Fruit fly (Drosophila melanogaster) whole organism, prepupa: Measurements from ENCODE around the gene CCAP-R.

Experiments used
- Blimp-1 ChIP-seq: fragments of 200-800 bp; sonication (Bioruptor generic); optimal IDR thresholded peaks from 3 replicates; lab custom pipeline; 2017; ENCODE audit warnings: missing biosample characterization, missing genetic modification characterization, mild to moderate bottlenecking, moderate library complexity, missing genetic modification reagents
- CG10631 ChIP-seq: fragments of 200-800 bp; sonication (Bioruptor generic); optimal IDR thresholded peaks from 2 replicates; lab custom pipeline; 2016; ENCODE audit warnings: missing biosample characterization, missing genetic modification characterization
- CG11294 ChIP-seq: fragments of 200-800 bp; sonication (Bioruptor generic); IDR thresholded peaks from 2 replicates; pipeline ENCODE4 v1.3.6; 2022; ENCODE audit warnings: missing biosample characterization, missing genetic modification characterization
- CG16779 ChIP-seq: fragments of 200-800 bp; sonication (Bioruptor generic); optimal IDR thresholded peaks from 3 replicates; lab custom pipeline; 2017; ENCODE audit warnings: missing biosample characterization, mild to moderate bottlenecking, missing genetic modification characterization
- CG32006 ChIP-seq: fragments of 200-800 bp; sonication (Bioruptor generic); optimal IDR thresholded peaks from 3 replicates; lab custom pipeline; 2017; ENCODE audit warnings: missing biosample characterization, mild to moderate bottlenecking, missing genetic modification characterization
- CG4318 ChIP-seq: fragments of 200-800 bp; sonication (Bioruptor generic); optimal IDR thresholded peaks from 3 replicates; lab custom pipeline; 2017; ENCODE audit warnings: missing biosample characterization, mild to moderate bottlenecking, missing genetic modification characterization
- CG6163 ChIP-seq: fragments of 200-800 bp; sonication (Bioruptor generic); IDR thresholded peaks from 3 replicates; pipeline ENCODE4 v1.3.6; 2022; ENCODE audit warnings: missing biosample characterization, missing genetic modification characterization
- CG6276 ChIP-seq: fragments of 200-800 bp; sonication (Bioruptor generic); optimal IDR thresholded peaks from 2 replicates; lab custom pipeline; 2017; ENCODE audit warnings: missing biosample characterization, mild to moderate bottlenecking, missing genetic modification characterization
- CG6854 ChIP-seq: fragments of 200-800 bp; sonication (Bioruptor generic); optimal IDR thresholded peaks from 2 replicates; lab custom pipeline; 2017; ENCODE audit warnings: missing biosample characterization, mild to moderate bottlenecking, missing genetic modification characterization
- CG8119 ChIP-seq: fragments of 200-800 bp; sonication (Bioruptor generic); IDR thresholded peaks from 3 replicates; pipeline ENCODE4 v1.3.6; 2022; ENCODE audit warnings: missing biosample characterization, missing genetic modification characterization
- CG8319 ChIP-seq: fragments of 200-800 bp; sonication (Bioruptor generic); optimal IDR thresholded peaks from 3 replicates; lab custom pipeline; 2016; ENCODE audit warnings: missing biosample characterization, missing genetic modification characterization
- Eip75B ChIP-seq: fragments of 200-800 bp; sonication (Bioruptor generic); optimal IDR thresholded peaks from 3 replicates; lab custom pipeline; 2016; ENCODE audit warnings: missing biosample characterization, missing genetic modification characterization
- Eip78C ChIP-seq: fragments of 200-800 bp; sonication (Bioruptor generic); peaks from one replicate; lab custom pipeline; 2016; ENCODE audit warnings: missing biosample characterization, missing genetic modification characterization
- Eip93F ChIP-seq: fragments of 200-800 bp; sonication (Bioruptor generic); optimal IDR thresholded peaks from 2 replicates; lab custom pipeline; 2016; ENCODE audit warnings: missing biosample characterization, mild to moderate bottlenecking, missing genetic modification characterization
- Ets21C ChIP-seq: fragments of 200-800 bp; sonication (Bioruptor generic); optimal IDR thresholded peaks from 3 replicates; lab custom pipeline; 2016; ENCODE audit warnings: missing biosample characterization, missing genetic modification characterization
- Ets96B ChIP-seq: fragments of 200-800 bp; optimal IDR thresholded peaks from 2 replicates; lab custom pipeline; 2019; ENCODE audit warnings: missing biosample characterization, mild to moderate bottlenecking, missing genetic modification characterization, moderate library complexity
- Hr4 ChIP-seq: fragments of 200-800 bp; sonication (Bioruptor generic); optimal IDR thresholded peaks from 3 replicates; lab custom pipeline; 2016; ENCODE audit warnings: missing biosample characterization, missing genetic modification characterization
- Lpt ChIP-seq: fragments of 200-800 bp; sonication (Bioruptor generic); optimal IDR thresholded peaks from 3 replicates; lab custom pipeline; 2016; ENCODE audit warnings: missing biosample characterization, missing genetic modification characterization
- Met ChIP-seq: fragments of 200-800 bp; sonication (Bioruptor generic); optimal IDR thresholded peaks from 3 replicates; lab custom pipeline; 2016; ENCODE audit warnings: missing biosample characterization, missing genetic modification characterization
- Sox14 ChIP-seq: fragments of 200-800 bp; sonication (Bioruptor generic); optimal IDR thresholded peaks from 3 replicates; lab custom pipeline; 2016; ENCODE audit warnings: missing biosample characterization, missing genetic modification characterization
- achi ChIP-seq: fragments of 200-800 bp; sonication (Bioruptor generic); optimal IDR thresholded peaks from 3 replicates; lab custom pipeline; 2016; ENCODE audit warnings: missing biosample characterization, missing genetic modification characterization
- dac ChIP-seq: fragments of 200-800 bp; sonication (Bioruptor generic); optimal IDR thresholded peaks from 2 replicates; lab custom pipeline; 2017; ENCODE audit warnings: missing biosample characterization, mild to moderate bottlenecking, missing genetic modification characterization
- dsx ChIP-seq: fragments of 200-800 bp; optimal IDR thresholded peaks from 3 replicates; lab custom pipeline; 2019; ENCODE audit warnings: missing biosample characterization, mild to moderate bottlenecking, missing genetic modification characterization, moderate library complexity; ENCODE audit not compliant: poor library complexity, severe bottlenecking
- eg ChIP-seq: fragments of 200-800 bp; sonication (Bioruptor generic); IDR thresholded peaks from 3 replicates; pipeline ENCODE4 v1.3.6; 2022; ENCODE audit warnings: missing biosample characterization, missing genetic modification characterization
- esn ChIP-seq: fragments of 200-800 bp; sonication (Bioruptor generic); optimal IDR thresholded peaks from 2 replicates; lab custom pipeline; 2016; ENCODE audit warnings: missing biosample characterization, mild to moderate bottlenecking, missing genetic modification characterization, moderate library complexity
- fkh ChIP-seq: fragments of 200-800 bp; sonication (Bioruptor generic); optimal IDR thresholded peaks from 3 replicates; lab custom pipeline; 2017; ENCODE audit warnings: missing biosample characterization, mild to moderate bottlenecking, missing genetic modification characterization, moderate library complexity
- lz ChIP-seq: fragments of 200-800 bp; sonication (Bioruptor generic); optimal IDR thresholded peaks from 3 replicates; lab custom pipeline; 2016; ENCODE audit warnings: missing biosample characterization, missing genetic modification characterization
- net ChIP-seq: fragments of 200-800 bp; sonication (Bioruptor generic); optimal IDR thresholded peaks from 3 replicates; lab custom pipeline; 2016; ENCODE audit warnings: missing biosample characterization, missing genetic modification characterization
- salr ChIP-seq, 2 experiments: fragments of 200-800 bp; sonication (Bioruptor generic); optimal IDR thresholded peaks; 3 replicates each; lab custom pipeline; 2016 to 2018; ENCODE audit warnings: missing biosample characterization in 2 of 2, missing genetic modification characterization in 2 of 2, mild to moderate bottlenecking in 1 of 2
- svp ChIP-seq: fragments of 200-800 bp; sonication (Bioruptor generic); peaks from one replicate; lab custom pipeline; 2016; ENCODE audit warnings: missing biosample characterization, missing genetic modification characterization
- topi ChIP-seq: fragments of 200-800 bp; sonication (Bioruptor generic); optimal IDR thresholded peaks from 3 replicates; lab custom pipeline; 2016; ENCODE audit warnings: missing biosample characterization, missing genetic modification characterization

The CCAP-R gene

dm6 chr3R:25884301-25884700 lies 71.8 kb downstream of the CCAP-R start (continued):
- TF ChIP-seq Blimp-1 (GFP tag; lab: Kevin White, UChicago) (no peak), Eip78C (peak; percentile 48), CG10631 (no peak), CG6276 (GFP tag; lab: Kevin White, UChicago) (peak; percentile 66), Ets21C (GFP tag; lab: Kevin White, UChicago) (no peak), Eip93F (GFP tag; lab: Kevin White, UChicago) (no peak), lz (GFP tag; lab: Kevin White, UChicago) (peak; percentile 25), Eip75B (GFP tag; lab: Kevin White, UChicago) (peak; percentile 11), CG11294 (GFP tag; lab: Robert Waterston, UW) (no peak), Lpt (GFP tag; lab: Kevin White, UChicago) (no peak), dac (GFP tag; lab: Kevin White, UChicago) (no peak), esn (GFP tag; lab: Kevin White, UChicago) (peak; percentile 55)
- TF ChIP-seq, all 60 proteins: peak for 29

DNA sequence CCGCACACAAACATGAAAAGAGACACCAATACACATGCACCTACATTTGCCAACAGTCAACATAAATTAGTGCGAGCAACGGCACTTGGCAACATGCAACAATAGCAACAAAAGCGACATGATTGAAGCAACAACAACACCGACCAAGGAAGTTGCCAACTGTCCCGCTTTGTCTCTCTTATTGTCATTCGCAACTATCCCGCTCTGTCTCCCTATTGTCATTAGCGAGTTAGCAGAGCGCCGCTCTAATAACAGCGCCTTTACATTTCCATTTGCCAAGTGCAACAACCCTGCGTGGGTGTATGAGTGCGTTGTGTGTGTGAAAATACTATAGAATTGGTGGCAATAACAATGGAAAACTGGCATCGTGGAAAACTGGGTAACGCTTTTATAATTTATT lies 72.2 kb downstream of the CCAP-R start:
- TF ChIP-seq fkh (GFP tag; lab: Kevin White, UChicago) (peak; percentile 6), Met (GFP tag; lab: Kevin White, UChicago) (no peak)
- TF ChIP-seq, all 60 proteins: peak for 1

DNA sequence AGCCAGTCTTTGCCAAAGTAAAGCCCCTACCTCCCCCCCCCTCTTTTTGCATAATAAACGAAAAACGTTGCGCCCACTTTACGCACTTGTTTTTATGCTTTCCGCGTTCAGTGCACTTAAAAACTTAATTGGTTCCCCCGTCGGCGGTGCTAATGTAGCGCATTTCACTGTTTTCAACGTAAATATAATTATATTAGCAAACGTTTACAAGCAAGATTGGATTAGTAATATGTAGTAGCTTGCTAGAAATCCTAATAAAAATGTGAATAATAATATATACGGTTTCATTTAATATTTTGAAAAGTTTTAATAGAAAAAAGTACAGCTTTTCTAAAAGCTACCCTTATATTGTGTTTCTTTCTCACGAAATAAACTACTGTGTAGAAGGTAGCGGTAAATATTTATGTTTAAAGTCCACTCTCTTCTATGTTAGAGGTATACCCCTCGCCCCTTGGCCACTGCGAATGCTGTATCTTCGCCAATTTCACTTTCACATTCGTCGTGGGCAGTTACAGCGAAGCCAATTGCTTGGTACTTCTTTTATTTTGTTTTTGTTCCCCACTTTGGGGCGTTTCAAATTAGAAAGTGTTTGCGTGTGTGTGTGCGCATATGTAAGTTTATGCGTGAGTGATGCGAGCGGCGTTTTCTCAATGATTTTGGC lies 73.3 kb downstream of the CCAP-R start:
- TF ChIP-seq CG4318 (GFP tag; lab: Kevin White, UChicago) (peak; percentile 39), CG6276 (GFP tag; lab: Kevin White, UChicago) (peak; percentile 50), CG32006 (GFP tag; lab: Kevin White, UChicago) (peak; percentile 70), Eip78C (peak; percentile 58), achi (GFP tag; lab: Kevin White, UChicago) (peak; percentile 8), salr (GFP tag; optimal IDR thresholded peaks at IDR 0.05; lab: Kevin White, UChicago) (peak in 1 of 2 experiments; percentile 3), Sox14 (no peak), CG16779 (no peak), Ets96B (tag; lab: Kevin White, UChicago) (no peak), CG8119 (GFP tag; lab: Robert Waterston, UW) (peak; percentile 45; the same call in 2 of the 3 replicates), Hr4 (peak; percentile 47)

- TF ChIP-seq CG6854 (GFP tag; lab: Kevin White, UChicago) (peak; percentile 18), Sox14 (peak; percentile 73), net (no peak), fkh (GFP tag; lab: Kevin White, UChicago) (peak; percentile 83)
- TF ChIP-seq, all 60 proteins: peak for 3
These were observed 74.2 kb downstream of the CCAP-R start, which contains the start of gene SppL for dm6 chr3R:25881915-25882314. Gene SppL, plus strand, starts transcription at chr3R:25881984.

DNA sequence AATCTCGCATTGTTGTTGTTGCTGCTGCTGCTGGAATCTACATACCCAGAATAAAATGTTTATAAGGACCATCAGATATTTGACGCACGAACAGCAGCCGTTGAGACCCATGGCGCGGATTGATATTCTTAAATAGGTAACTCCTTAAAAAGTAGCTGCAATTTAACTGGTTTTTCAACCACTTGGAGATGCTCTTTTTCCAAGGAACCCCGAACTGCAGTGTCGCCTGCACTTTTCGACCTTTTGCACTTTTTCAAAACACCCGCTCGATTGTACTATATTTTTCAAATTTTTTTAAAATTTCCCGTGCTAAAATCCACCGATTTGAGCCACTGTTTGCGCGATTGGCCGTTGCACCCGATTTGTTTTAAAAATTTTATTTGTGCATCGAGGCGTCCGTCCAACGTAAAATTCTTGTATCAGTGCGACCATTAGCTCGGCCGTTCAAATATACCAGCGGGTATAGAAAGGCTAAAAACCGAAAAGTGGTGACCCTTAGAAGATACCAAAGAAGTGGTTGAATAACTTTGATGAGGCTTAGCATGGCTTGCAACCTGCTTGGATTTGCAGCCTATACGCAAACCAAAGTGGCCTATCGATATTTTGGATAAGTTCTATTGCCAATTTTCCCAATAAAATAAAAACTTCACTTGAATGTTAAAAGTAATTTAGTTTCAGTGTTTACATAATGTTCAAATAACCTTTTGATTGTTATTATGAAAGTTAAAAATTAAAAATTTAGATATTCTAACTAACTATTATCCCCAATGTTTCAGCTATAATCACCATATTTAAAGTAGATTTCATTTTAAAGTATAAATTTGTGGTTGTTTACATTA lies 74.9 kb downstream of the CCAP-R start, which contains the start of gene Tsp96F:
TSS of gene Tsp96F (minus strand) at position 457 of the 839 bp plus-strand sequence.
- TF ChIP-seq topi (GFP tag; lab: Kevin White, UChicago) (peak; percentile 6), dsx (no peak), svp (GFP tag; lab: Kevin White, UChicago) (peak; percentile 80), CG6163 (GFP tag; lab: Robert Waterston, UW) (peak; percentile 41; the same call in 2 of the 3 replicates), CG6854 (GFP tag; lab: Kevin White, UChicago) (peak; percentile 19), Eip78C (peak; percentile 17), CG6276 (GFP tag; lab: Kevin White, UChicago) (no peak), CG8319 (peak; percentile 98), CG8119 (GFP tag; lab: Robert Waterston, UW) (peak; percentile 12; the same call in 1 of the 3 replicates), eg (GFP tag; lab: Robert Waterston, UW) (no peak)
